Worm (Caenorhabditis elegans): ENCODE data around the gene F17A2.13.

ce11 chrX:12357127-12357526 lies 35.7 kb downstream of the F17A2.13 start, which contains the start of gene nspc-13:
- no peak for TF ChIP-seq tra-4 (tag; optimal IDR thresholded peaks at IDR 0.05)
- TF ChIP-seq tbx-11 (GFP tag; IDR thresholded peaks at IDR 0.05): no peak
- no peak for TF ChIP-seq ama-1 (optimal IDR thresholded peaks at IDR 0.05)
- TF ChIP-seq flt-1 (GFP tag; IDR thresholded peaks at IDR 0.05): no peak
- TF ChIP-seq pes-1 (GFP tag; IDR thresholded peaks at IDR 0.05): no peak
- no peak for TF ChIP-seq B0310.2 (tag; optimal IDR thresholded peaks at IDR 0.05)
- no peak for TF ChIP-seq scrt-1 (GFP tag; IDR thresholded peaks at IDR 0.05)
- TF ChIP-seq ceh-13 (GFP tag; optimal IDR thresholded peaks at IDR 0.05): no peak
- no peak for TF ChIP-seq hmg-4 (GFP tag; optimal IDR thresholded peaks at IDR 0.05)
